Fruit fly (Drosophila melanogaster) whole organism, embryonic: ENCODE results near the gene a5.
A peak's percentile ranks its signal among the peaks of the same experiment; 100 is the strongest.

Source experiments
- Abd-B ChIP-seq: fragments of 200-800 bp; sonication (Bioruptor generic); optimal IDR thresholded peaks from 2 replicates; lab custom pipeline; 2018; ENCODE audit warnings: missing biosample characterization, mild to moderate bottlenecking, missing genetic modification characterization, moderate library complexity
- B-H2 ChIP-seq: fragments of 200-800 bp; sonication (Bioruptor generic); optimal IDR thresholded peaks from 2 replicates; lab custom pipeline; 2018; ENCODE audit warnings: missing biosample characterization, mild to moderate bottlenecking, missing genetic modification characterization
- Blimp-1 ChIP-seq: fragments of 200-800 bp; sonication (Bioruptor generic); optimal IDR thresholded peaks from 3 replicates; lab custom pipeline; 2018; ENCODE audit warnings: missing biosample characterization, missing genetic modification characterization, mild to moderate bottlenecking, moderate library complexity, missing genetic modification reagents
- CG10321 ChIP-seq: fragments of 200-800 bp; sonication (Bioruptor generic); IDR thresholded peaks from 2 replicates; pipeline ENCODE4 v1.3.6; 2022; ENCODE audit warnings: missing biosample characterization, missing genetic modification characterization
- CG12219 ChIP-seq: fragments of 200-800 bp; sonication (Bioruptor generic); optimal IDR thresholded peaks from 3 replicates; lab custom pipeline; 2018; ENCODE audit warnings: missing biosample characterization, mild to moderate bottlenecking, missing genetic modification characterization
- CG14014 ChIP-seq: fragments of 200-800 bp; sonication (Bioruptor generic); IDR thresholded peaks from 2 replicates; pipeline ENCODE4 v1.3.6; 2022; ENCODE audit warnings: missing biosample characterization, missing genetic modification characterization
- CG16813 ChIP-seq: fragments of 200-800 bp; sonication (Bioruptor generic); IDR thresholded peaks from 3 replicates; pipeline ENCODE4 v1.3.6; 2022; ENCODE audit warnings: missing biosample characterization, missing genetic modification characterization; ENCODE audit not compliant: partially characterized antibody
- CG16863 ChIP-seq: fragments of 200-800 bp; sonication (Bioruptor generic); optimal IDR thresholded peaks from 3 replicates; lab custom pipeline; 2016; ENCODE audit warnings: missing biosample characterization, missing genetic modification characterization
- CG17568 ChIP-seq: fragments of 200-800 bp; sonication (Bioruptor generic); optimal IDR thresholded peaks from 2 replicates; lab custom pipeline; 2018; ENCODE audit warnings: missing biosample characterization, mild to moderate bottlenecking, missing genetic modification characterization, moderate library complexity
- CG17612 ChIP-seq: fragments of 200-800 bp; sonication (Bioruptor generic); IDR thresholded peaks from 2 replicates; pipeline ENCODE4 v1.3.6; 2022; ENCODE audit warnings: missing biosample characterization, missing genetic modification characterization
- CG31224 ChIP-seq: fragments of 200-800 bp; sonication (Bioruptor generic); IDR thresholded peaks from 2 replicates; pipeline ENCODE4 v1.3.6; 2022; ENCODE audit warnings: missing biosample characterization, missing genetic modification characterization
- CG31441 ChIP-seq: fragments of 200-800 bp; sonication (Bioruptor generic); IDR thresholded peaks from 2 replicates; pipeline ENCODE4 v1.3.6; 2022; ENCODE audit warnings: missing biosample characterization, missing genetic modification characterization
- CG3281 ChIP-seq: fragments of 200-800 bp; sonication (Bioruptor generic); optimal IDR thresholded peaks from 3 replicates; lab custom pipeline; 2017; ENCODE audit warnings: missing biosample characterization, mild to moderate bottlenecking, missing genetic modification characterization
- CG33213 ChIP-seq: fragments of 200-800 bp; sonication (Bioruptor generic); optimal IDR thresholded peaks from 3 replicates; lab custom pipeline; 2016; ENCODE audit warnings: missing biosample characterization, missing genetic modification characterization
- CG3726 ChIP-seq: fragments of 200-800 bp; sonication (Bioruptor generic); IDR thresholded peaks from 3 replicates; pipeline ENCODE4, ENCODE4 v1.3.6; 2022; ENCODE audit warnings: missing biosample characterization, missing genetic modification characterization
- CG3995 ChIP-seq: fragments of 200-800 bp; sonication (Bioruptor generic); optimal IDR thresholded peaks from 3 replicates; lab custom pipeline; 2016; ENCODE audit warnings: missing biosample characterization, missing genetic modification characterization
- CG6654 ChIP-seq: fragments of 200-800 bp; sonication (Bioruptor generic); optimal IDR thresholded peaks from 2 replicates; lab custom pipeline; 2017; ENCODE audit warnings: missing biosample characterization, mild to moderate bottlenecking, missing genetic modification characterization
- CG6765 ChIP-seq: fragments of 200-800 bp; sonication (Bioruptor generic); optimal IDR thresholded peaks from 3 replicates; lab custom pipeline; 2017; ENCODE audit warnings: missing biosample characterization, mild to moderate bottlenecking, missing genetic modification characterization
- CG7963 ChIP-seq: fragments of 200-800 bp; sonication (Bioruptor generic); IDR thresholded peaks from 3 replicates; pipeline ENCODE4 v1.3.6; 2022; ENCODE audit warnings: missing biosample characterization, missing genetic modification characterization; ENCODE audit not compliant: partially characterized antibody
- CG8281 ChIP-seq: fragments of 200-800 bp; sonication (Bioruptor generic); optimal IDR thresholded peaks from 2 replicates; lab custom pipeline; 2018; ENCODE audit warnings: missing biosample characterization, mild to moderate bottlenecking, missing genetic modification characterization, moderate library complexity
- CG8388 ChIP-seq: fragments of 200-800 bp; sonication (Bioruptor generic); optimal IDR thresholded peaks from 2 replicates; lab custom pipeline; 2019; ENCODE audit warnings: missing biosample characterization, mild to moderate bottlenecking, missing genetic modification characterization, moderate library complexity
- Dref ChIP-seq: fragments of 200-800 bp; sonication (Bioruptor generic); IDR thresholded peaks from 2 replicates; pipeline ENCODE4 v1.3.6; 2022; ENCODE audit warnings: missing biosample characterization, missing genetic modification characterization
- Drgx ChIP-seq: fragments of 200-800 bp; sonication (Bioruptor generic); IDR thresholded peaks from 2 replicates; pipeline ENCODE4 v1.3.6; 2022; ENCODE audit warnings: missing biosample characterization, missing genetic modification characterization
- Fer3 ChIP-seq: fragments of 200-800 bp; sonication (Bioruptor generic); optimal IDR thresholded peaks from 2 replicates; lab custom pipeline; 2018; ENCODE audit warnings: missing biosample characterization, mild to moderate bottlenecking, missing genetic modification characterization, moderate library complexity
- Hand ChIP-seq: fragments of 200-800 bp; sonication (Bioruptor generic); optimal IDR thresholded peaks from 2 replicates; lab custom pipeline; 2017; ENCODE audit warnings: mild to moderate bottlenecking, missing biosample characterization, missing genetic modification reagents, missing genetic modification characterization
- Max ChIP-seq: fragments of 200-800 bp; sonication (Bioruptor generic); optimal IDR thresholded peaks from 2 replicates; lab custom pipeline; 2016; ENCODE audit warnings: missing biosample characterization, mild to moderate bottlenecking, missing genetic modification characterization
- Oaz ChIP-seq: fragments of 200-800 bp; sonication (Bioruptor generic); IDR thresholded peaks from 2 replicates; pipeline ENCODE4 v1.3.6; 2022; ENCODE audit warnings: missing biosample characterization, missing genetic modification characterization
- Sox102F ChIP-seq: fragments of 200-800 bp; sonication (Bioruptor generic); optimal IDR thresholded peaks from 2 replicates; lab custom pipeline; 2018; ENCODE audit warnings: missing biosample characterization, mild to moderate bottlenecking, missing genetic modification characterization, moderate library complexity
- TFAM ChIP-seq: fragments of 200-800 bp; sonication (Bioruptor generic); optimal IDR thresholded peaks from 2 replicates; lab custom pipeline; 2017; ENCODE audit warnings: missing biosample characterization, missing genetic modification characterization, inconsistent platforms
- al ChIP-seq: fragments of 200-800 bp; sonication (Bioruptor generic); IDR thresholded peaks from 2 replicates; pipeline ENCODE4 v1.3.6; 2022; ENCODE audit warnings: missing biosample characterization, missing genetic modification characterization
- ara ChIP-seq: fragments of 200-800 bp; sonication (Bioruptor generic); IDR thresholded peaks from 2 replicates; pipeline ENCODE4 v1.3.6; 2022; ENCODE audit warnings: missing biosample characterization, missing genetic modification characterization
- bigmax ChIP-seq: fragments of 200-800 bp; sonication (Bioruptor generic); optimal IDR thresholded peaks from 2 replicates; lab custom pipeline; 2018; ENCODE audit warnings: missing biosample characterization, mild to moderate bottlenecking, missing genetic modification characterization
- bsh ChIP-seq, 2 experiments: fragments of 200-800 bp; sonication (Bioruptor generic); optimal IDR thresholded peaks; 2 replicates each; lab custom pipeline; 2017 to 2018; ENCODE audit warnings: mild to moderate bottlenecking in 2 of 2, missing biosample characterization in 2 of 2, missing genetic modification characterization in 2 of 2, moderate library complexity in 1 of 2
- crol ChIP-seq: fragments of 200-800 bp; sonication (Bioruptor generic); IDR thresholded peaks from 2 replicates; pipeline ENCODE4 v1.3.6; 2022; ENCODE audit warnings: missing biosample characterization, missing genetic modification characterization
- dati ChIP-seq: fragments of 200-800 bp; sonication (Bioruptor generic); IDR thresholded peaks from 2 replicates; pipeline ENCODE4 v1.3.6; 2022; ENCODE audit warnings: missing biosample characterization, missing genetic modification characterization
- hb ChIP-seq: fragments of 200-800 bp; sonication (Bioruptor generic); IDR thresholded peaks from 3 replicates; pipeline ENCODE4 v1.3.6; 2022; ENCODE audit warnings: missing biosample characterization, missing genetic modification characterization; ENCODE audit not compliant: partially characterized antibody
- klu ChIP-seq: fragments of 200-800 bp; sonication (Bioruptor generic); IDR thresholded peaks from 2 replicates; pipeline ENCODE4 v1.3.6; 2022; ENCODE audit warnings: missing biosample characterization, missing genetic modification characterization
- lola ChIP-seq, 3 experiments: fragments of >200 bp in 2 of 3; fragments of 200-800 bp in 1 of 3; sonication (Bioruptor generic) in 1 of 3; optimal IDR thresholded peaks; 2 replicates each; lab custom pipeline; 2017 to 2019; ENCODE audit warnings: missing biosample characterization in 3 of 3, missing genetic modification characterization in 3 of 3, mild to moderate bottlenecking in 1 of 3, moderate library complexity in 1 of 3
- luna ChIP-seq: fragments of 200-800 bp; sonication (Bioruptor generic); optimal IDR thresholded peaks from 2 replicates; lab custom pipeline; 2016; ENCODE audit warnings: missing biosample characterization, missing genetic modification characterization
- mirr ChIP-seq: fragments of 200-800 bp; sonication (Bioruptor generic); optimal IDR thresholded peaks from 3 replicates; lab custom pipeline; 2018; ENCODE audit warnings: missing biosample characterization, mild to moderate bottlenecking, missing genetic modification characterization
- mld ChIP-seq: fragments of 200-800 bp; sonication (Bioruptor generic); IDR thresholded peaks from 3 replicates; pipeline ENCODE4 v1.3.6; 2022; ENCODE audit warnings: missing biosample characterization, missing genetic modification characterization; ENCODE audit not compliant: partially characterized antibody
- otp ChIP-seq: fragments of 200-800 bp; sonication (Bioruptor generic); IDR thresholded peaks from 3 replicates; pipeline ENCODE4, ENCODE4 v1.3.6; 2022; ENCODE audit warnings: missing biosample characterization, missing genetic modification characterization
- pnt ChIP-seq: fragments of 200-800 bp; sonication (Bioruptor generic); optimal IDR thresholded peaks from 3 replicates; lab custom pipeline; 2016; ENCODE audit warnings: missing biosample characterization, missing genetic modification characterization
- run ChIP-seq: fragments of 200-800 bp; sonication (Bioruptor generic); optimal IDR thresholded peaks from 3 replicates; lab custom pipeline; 2018; ENCODE audit warnings: missing biosample characterization, mild to moderate bottlenecking, missing genetic modification characterization
- salm ChIP-seq: fragments of 200-800 bp; sonication (Bioruptor generic); optimal IDR thresholded peaks from 2 replicates; lab custom pipeline; 2018; ENCODE audit warnings: missing biosample characterization, mild to moderate bottlenecking, missing genetic modification characterization
- sc ChIP-seq, 3 experiments: fragments of >200 bp in 2 of 3; fragments of 200-800 bp in 1 of 3; sonication (Bioruptor generic) in 1 of 3; optimal IDR thresholded peaks; 2 replicates in 2 of 3; 3 replicates in 1 of 3; lab custom pipeline; 2017; ENCODE audit warnings: mild to moderate bottlenecking in 1 of 3, missing biosample characterization in 1 of 3, missing genetic modification characterization in 1 of 3, missing genetic modification reagents in 1 of 3
- sqz ChIP-seq: fragments of 200-800 bp; sonication (Bioruptor generic); optimal IDR thresholded peaks from 3 replicates; lab custom pipeline; 2018; ENCODE audit warnings: missing biosample characterization, mild to moderate bottlenecking, missing genetic modification characterization
- trem ChIP-seq: fragments of 200-800 bp; optimal IDR thresholded peaks from 3 replicates; lab custom pipeline; 2019; ENCODE audit warnings: missing biosample characterization, mild to moderate bottlenecking, missing genetic modification characterization, moderate library complexity
- tup ChIP-seq: fragments of 200-800 bp; sonication (Bioruptor generic); optimal IDR thresholded peaks from 2 replicates; lab custom pipeline; 2016; ENCODE audit warnings: missing biosample characterization, mild to moderate bottlenecking, missing genetic modification characterization, moderate library complexity
- vvl ChIP-seq: fragments of 200-800 bp; sonication (Bioruptor generic); IDR thresholded peaks from 2 replicates; pipeline ENCODE4 v1.3.6; 2022; ENCODE audit warnings: missing biosample characterization, missing genetic modification characterization
- yki ChIP-seq: fragments of >200 bp; optimal IDR thresholded peaks from 3 replicates; lab custom pipeline; 2018

a5 gene

DNA sequence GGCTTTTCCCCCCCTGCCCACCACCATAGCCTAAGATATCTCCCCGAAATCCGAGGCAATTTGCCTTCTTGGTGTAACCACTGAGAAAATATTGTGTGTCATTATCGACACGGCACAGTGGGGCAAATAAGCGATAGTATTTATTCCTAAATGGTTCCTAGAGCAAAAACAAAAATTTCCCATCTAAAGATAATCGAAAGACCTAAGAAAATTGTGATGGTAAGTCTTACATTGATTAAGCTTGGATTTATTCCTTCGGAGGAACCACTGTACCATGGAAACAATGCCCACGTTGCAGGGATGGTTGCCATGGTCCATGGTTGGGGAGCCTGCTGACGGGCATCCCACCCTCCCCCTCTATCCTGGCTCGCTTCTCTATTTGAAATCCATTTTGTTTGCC lies 12.5 kb upstream of the a5 start (continued):
- TF ChIP-seq CG12219 (GFP tag; lab: Kevin White, UChicago): peak; percentile 6
- TF ChIP-seq sc (optimal IDR thresholded peaks at IDR 0.05; lab: Kevin White, UChicago): no peak
- TF ChIP-seq sc (GFP tag; optimal IDR thresholded peaks at IDR 0.05; lab: Kevin White, UChicago): no peak
- no peak for TF ChIP-seq Dref
- TF ChIP-seq luna: no peak
- peak; percentile 49 for TF ChIP-seq Blimp-1 (GFP tag; lab: Kevin White, UChicago)
- 0 out of 2 replicates have a peak, but pooled peaks have one; percentile 14 for TF ChIP-seq CG14014 (GFP tag; lab: Robert Waterston, UW)
- no peak for TF ChIP-seq Hand (GFP tag; lab: Kevin White, UChicago)
- peak; percentile 47 for TF ChIP-seq CG31441 (GFP tag; lab: Robert Waterston, UW)
- no peak for TF ChIP-seq CG3995 (GFP tag; lab: Kevin White, UChicago)
- TF ChIP-seq CG33213 (GFP tag; lab: Kevin White, UChicago): no peak
- no peak for TF ChIP-seq run (tag; lab: Kevin White, UChicago)
- no peak for TF ChIP-seq CG17612 (GFP tag; lab: Robert Waterston, UW)
- TF ChIP-seq CG3281: peak; percentile 30
- TF ChIP-seq klu: no peak
- TF ChIP-seq sqz (GFP tag; lab: Kevin White, UChicago): no peak
- peak; percentile 14 for TF ChIP-seq CG8388
- TF ChIP-seq dati (GFP tag; lab: Robert Waterston, UW): no peak
- no peak for TF ChIP-seq CG7963 (GFP tag; lab: Robert Waterston, UW)
- no peak for TF ChIP-seq CG17568 (GFP tag; lab: Kevin White, UChicago)
- TF ChIP-seq al (GFP tag; lab: Robert Waterston, UW): no peak
- TF ChIP-seq otp (GFP tag; lab: Robert Waterston, UW): 0 out of 3 replicates have a peak, but pooled peaks have one; percentile 12
- TF ChIP-seq tup (GFP tag; lab: Kevin White, UChicago): no peak
- TF ChIP-seq Drgx (GFP tag; lab: Robert Waterston, UW): no peak
- TF ChIP-seq CG31224 (GFP tag; lab: Robert Waterston, UW): no peak
- peak; percentile 26 for TF ChIP-seq pnt
- peak in 1 of 2 experiments; percentile 46 for TF ChIP-seq bsh (GFP tag; optimal IDR thresholded peaks at IDR 0.05; lab: Kevin White, UChicago)
- no peak for TF ChIP-seq CG6765 (GFP tag; lab: Kevin White, UChicago)
- no peak for TF ChIP-seq CG8281
- TF ChIP-seq mirr (GFP tag; lab: Kevin White, UChicago): no peak
- TF ChIP-seq mld (GFP tag; lab: Robert Waterston, UW): no peak
- TF ChIP-seq crol: peak; percentile 9; the same call in 1 of the 2 replicates
- no peak for TF ChIP-seq lola (GFP tag; optimal IDR thresholded peaks at IDR 0.05; lab: Kevin White, UChicago)
- TF ChIP-seq Oaz: no peak
- no peak for TF ChIP-seq Abd-B
- TF ChIP-seq B-H2 (GFP tag; lab: Kevin White, UChicago): no peak
- no peak for TF ChIP-seq ara (GFP tag; lab: Robert Waterston, UW)
- TF ChIP-seq salm (tag; lab: Kevin White, UChicago): no peak
- peak; percentile 30 for TF ChIP-seq CG16863 (GFP tag; lab: Kevin White, UChicago)
- TF ChIP-seq hb (GFP tag; lab: Robert Waterston, UW): no peak
- TF ChIP-seq Sox102F (GFP tag; lab: Kevin White, UChicago): peak; percentile 45
- no peak for TF ChIP-seq CG3726 (GFP tag; lab: Robert Waterston, UW)
- TF ChIP-seq bigmax (GFP tag; lab: Kevin White, UChicago): no peak
- TF ChIP-seq Max (GFP tag; lab: Kevin White, UChicago): no peak
- TF ChIP-seq vvl (GFP tag; lab: Robert Waterston, UW): peak; percentile 57
- no peak for TF ChIP-seq trem (tag; lab: Kevin White, UChicago)
- TF ChIP-seq TFAM: no peak
- TF ChIP-seq CG6654: no peak
- no peak for TF ChIP-seq CG10321 (GFP tag; lab: Robert Waterston, UW)
- no peak for TF ChIP-seq yki (lab: Kevin White, UChicago)
- peak; percentile 29 for TF ChIP-seq Fer3 (tag; lab: Kevin White, UChicago)
- TF ChIP-seq CG16813: no peak
